Worm (Caenorhabditis elegans): Measurements from ENCODE around the gene hsp-12.3.
A peak's percentile ranks its signal among the peaks of the same experiment; 100 is the strongest.

hsp-12.3 gene

DNA sequence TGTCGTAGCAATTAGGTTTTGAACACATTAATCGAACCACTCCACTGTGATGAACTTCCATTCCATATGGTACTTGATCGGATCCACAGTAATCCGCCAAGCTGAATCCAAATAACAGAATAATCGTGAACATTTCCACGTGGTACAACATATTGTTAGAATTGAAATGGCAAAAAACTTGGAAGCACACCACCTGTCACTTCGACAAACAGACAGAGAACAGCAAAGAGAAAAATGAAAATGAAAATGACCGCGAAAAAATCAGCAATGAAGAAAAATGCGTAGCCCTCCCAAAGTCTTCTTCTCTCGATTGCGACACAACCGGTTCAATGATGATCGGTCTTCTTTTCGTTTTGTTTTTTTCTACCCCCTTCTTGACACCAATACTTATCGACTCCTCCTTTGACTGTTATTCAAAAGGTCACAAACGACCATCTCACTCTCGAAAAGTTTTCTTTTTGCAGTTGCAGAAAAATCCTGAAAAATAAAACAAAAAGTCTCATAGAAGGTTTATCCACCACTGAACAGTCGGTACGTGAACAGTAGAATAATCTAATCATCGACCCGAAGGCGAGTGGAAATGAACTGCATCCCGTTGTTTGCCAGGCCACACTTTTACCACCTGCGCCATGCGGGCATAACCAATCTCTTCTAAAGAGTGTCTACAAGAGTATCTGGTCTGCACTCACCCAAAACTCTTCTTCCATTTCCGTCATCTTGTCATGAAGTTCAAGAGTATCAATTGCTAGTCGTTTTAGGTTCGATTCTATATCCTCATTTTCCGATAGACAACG is 32.0 kb upstream of the hsp-12.3 start, which contains the start of gene wrt-3 (continued):
- TF ChIP-seq lin-13 (GFP tag; optimal IDR thresholded peaks at IDR 0.05) (no peak), mab-5 (tag; optimal IDR thresholded peaks at IDR 0.05) (peak; percentile 13), ceh-82 (tag; optimal IDR thresholded peaks at IDR 0.05) (no peak), nhr-23 (tag; optimal IDR thresholded peaks at IDR 0.05) (no peak)

DNA sequence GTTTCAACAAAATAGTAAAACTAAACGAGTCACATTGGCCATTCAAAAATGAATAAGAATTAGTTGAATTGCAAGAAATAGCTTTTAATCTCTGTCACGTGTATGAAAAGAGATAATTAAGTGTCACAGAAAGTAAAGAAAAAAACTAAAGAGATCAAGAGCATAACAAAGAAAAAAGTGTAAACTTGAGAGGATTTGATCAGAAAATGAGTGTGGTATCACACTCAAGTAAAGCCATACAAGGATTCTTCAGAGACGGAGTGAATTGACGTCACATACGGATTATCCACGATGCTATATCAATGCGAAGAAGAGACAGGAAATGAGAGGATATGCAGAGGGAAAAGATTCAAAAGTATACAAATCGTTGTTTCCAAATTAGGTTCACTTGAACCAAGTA is 24.0 kb upstream of the hsp-12.3 start:
- TF ChIP-seq aly-2 (tag; optimal IDR thresholded peaks at IDR 0.05) = no peak
- peak; percentile 7 for TF ChIP-seq sma-9 (GFP tag; optimal IDR thresholded peaks at IDR 0.05)
- no peak for TF ChIP-seq sma-9 (tag; optimal IDR thresholded peaks at IDR 0.05)

DNA sequence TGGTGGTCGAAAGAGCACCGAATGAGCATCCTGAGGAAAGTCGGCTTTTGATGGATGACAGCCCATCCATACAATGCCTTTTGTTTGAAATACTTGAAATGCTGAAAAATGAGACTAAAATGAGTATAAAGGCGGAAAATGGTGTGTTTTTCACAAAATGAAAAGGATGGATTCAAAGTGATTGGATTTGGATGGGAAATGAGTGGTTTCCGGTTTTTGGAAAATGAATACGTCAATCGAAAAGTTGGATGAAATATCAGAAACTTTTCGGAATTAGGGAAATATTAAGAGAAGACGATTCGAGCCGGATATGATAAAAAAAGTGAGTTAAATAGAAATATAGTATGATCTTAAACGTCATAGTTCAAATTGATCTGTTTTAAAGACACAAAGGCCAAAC is 22.1 kb upstream of the hsp-12.3 start, which contains the start of gene F38E11.6:
Gene F38E11.6, minus strand, starts transcription at position 101 of the 400 bp plus-strand sequence.
- TF ChIP-seq gmeb-1 (tag; optimal IDR thresholded peaks at IDR 0.05) = no peak
- TF ChIP-seq lin-39 (tag; optimal IDR thresholded peaks at IDR 0.05) = no peak
- TF ChIP-seq lsy-2 (tag; optimal IDR thresholded peaks at IDR 0.05) = no peak
- TF ChIP-seq sma-3 (GFP tag; optimal IDR thresholded peaks at IDR 0.05) = no peak
- no peak for TF ChIP-seq lin-11 (tag; optimal IDR thresholded peaks at IDR 0.05)
- TF ChIP-seq mbf-1 (tag; optimal IDR thresholded peaks at IDR 0.05) = no peak
- no peak for TF ChIP-seq ztf-4 (tag; optimal IDR thresholded peaks at IDR 0.05)
- no peak for TF ChIP-seq ztf-11 (tag; optimal IDR thresholded peaks at IDR 0.05)
- TF ChIP-seq crh-2 (tag; optimal IDR thresholded peaks at IDR 0.05) = no peak

DNA sequence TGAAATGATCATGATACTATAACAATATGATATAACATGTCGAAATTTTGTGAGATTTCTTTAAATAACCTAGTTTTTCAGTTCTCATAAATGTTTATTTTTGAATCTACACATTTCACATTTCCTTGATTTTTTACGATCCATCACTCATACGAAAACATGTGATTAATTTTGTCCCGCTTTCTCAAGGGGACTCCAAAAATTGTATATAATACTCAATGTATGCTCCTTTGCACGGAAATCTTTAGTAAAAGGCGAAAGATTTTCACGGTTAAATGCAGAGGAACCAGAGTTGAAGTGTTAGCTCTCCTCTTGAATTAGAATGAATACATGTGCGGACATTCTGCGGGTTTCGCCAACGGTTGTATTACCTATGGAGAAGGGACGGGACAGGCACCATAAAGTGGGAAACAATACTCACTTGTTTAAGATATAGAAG is 19.1 kb upstream of the hsp-12.3 start:
- TF ChIP-seq gmeb-1 (tag; optimal IDR thresholded peaks at IDR 0.05) (no peak), zag-1 (tag; optimal IDR thresholded peaks at IDR 0.05) (no peak), R02D3.7 (tag; optimal IDR thresholded peaks at IDR 0.05) (no peak), nhr-11 (tag; optimal IDR thresholded peaks at IDR 0.05) (no peak), elt-3 (tag; optimal IDR thresholded peaks at IDR 0.05) (no peak), ama-1 (optimal IDR thresholded peaks at IDR 0.05) (peak; percentile 20), ztf-4 (tag; optimal IDR thresholded peaks at IDR 0.05) (no peak), nhr-12 (tag; optimal IDR thresholded peaks at IDR 0.05) (no peak), skn-1 (tag; optimal IDR thresholded peaks at IDR 0.05) (no peak), ZK546.5 (tag; optimal IDR thresholded peaks at IDR 0.05) (no peak), elt-1 (tag; optimal IDR thresholded peaks at IDR 0.05) (no peak), snpc-4 (tag; optimal IDR thresholded peaks at IDR 0.05) (peak; percentile 78), aly-2 (tag; optimal IDR thresholded peaks at IDR 0.05) (no peak), nhr-10 (tag; optimal IDR thresholded peaks at IDR 0.05) (no peak), nhr-23 (tag; optimal IDR thresholded peaks at IDR 0.05) (no peak), lin-13 (GFP tag; optimal IDR thresholded peaks at IDR 0.05) (no peak), ceh-82 (tag; optimal IDR thresholded peaks at IDR 0.05) (no peak), ztf-11 (tag; optimal IDR thresholded peaks at IDR 0.05) (no peak)

DNA sequence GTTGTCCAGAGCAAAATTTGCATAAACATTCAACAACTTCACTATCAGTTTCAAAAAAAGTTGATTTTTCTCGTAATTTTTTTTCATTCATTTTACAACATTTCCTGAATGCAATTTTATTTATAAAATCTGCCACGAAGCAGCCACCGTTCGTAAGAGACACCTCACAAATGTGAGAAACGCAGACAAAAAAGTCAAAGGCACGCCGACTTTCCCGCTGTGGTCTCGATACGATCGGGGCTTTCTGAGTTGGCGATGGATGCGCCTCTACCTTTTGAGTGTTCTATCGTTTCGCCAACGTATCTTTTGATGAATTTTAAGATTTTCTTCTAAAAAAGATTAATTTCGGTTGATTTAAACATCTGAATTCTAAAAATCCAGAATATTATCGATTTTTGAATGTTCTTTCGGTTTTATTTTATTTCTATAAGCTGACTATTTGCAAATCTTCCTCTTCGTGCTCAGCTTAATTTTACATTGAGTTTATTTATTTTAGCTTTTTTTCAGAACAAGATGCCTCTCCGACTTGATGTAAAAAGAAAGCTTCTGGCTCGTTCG is 14.0 kb upstream of the hsp-12.3 start, which contains the start of gene copb-2:
Gene copb-2, plus strand, starts transcription at position 508 of the 558 bp plus-strand sequence.
- TF ChIP-seq crh-2 (tag; optimal IDR thresholded peaks at IDR 0.05) = peak; percentile 93
- peak; percentile 79 for TF ChIP-seq C34F6.9 (tag; optimal IDR thresholded peaks at IDR 0.05)
- no peak for TF ChIP-seq nhr-77 (tag; optimal IDR thresholded peaks at IDR 0.05)
- TF ChIP-seq nhr-11 (tag; optimal IDR thresholded peaks at IDR 0.05) = no peak
- peak; percentile 68 for TF ChIP-seq lin-13 (GFP tag; optimal IDR thresholded peaks at IDR 0.05)
- no peak for TF ChIP-seq nhr-10 (tag; optimal IDR thresholded peaks at IDR 0.05)
- peak; percentile 71 for TF ChIP-seq gmeb-1 (tag; optimal IDR thresholded peaks at IDR 0.05)
- TF ChIP-seq peb-1 (tag; optimal IDR thresholded peaks at IDR 0.05) = no peak
- TF ChIP-seq ama-1 (optimal IDR thresholded peaks at IDR 0.05) = peak; percentile 12
- no peak for TF ChIP-seq mdl-1 (tag; optimal IDR thresholded peaks at IDR 0.05)
- peak; percentile 4 for TF ChIP-seq sem-4 (tag; optimal IDR thresholded peaks at IDR 0.05)
- no peak for TF ChIP-seq ZK546.5 (tag; optimal IDR thresholded peaks at IDR 0.05)
- TF ChIP-seq elt-1 (tag; optimal IDR thresholded peaks at IDR 0.05) = no peak
- TF ChIP-seq mbf-1 (tag; optimal IDR thresholded peaks at IDR 0.05) = no peak
- no peak for TF ChIP-seq ceh-82 (tag; optimal IDR thresholded peaks at IDR 0.05)
- TF ChIP-seq ceh-16 (tag; optimal IDR thresholded peaks at IDR 0.05) = no peak
- TF ChIP-seq elt-3 (tag; optimal IDR thresholded peaks at IDR 0.05) = no peak
- TF ChIP-seq sma-3 (GFP tag; optimal IDR thresholded peaks at IDR 0.05) = peak; percentile 20
- TF ChIP-seq Y55F3AM.14 (GFP tag; optimal IDR thresholded peaks at IDR 0.05) = no peak
- peak; percentile 55 for TF ChIP-seq lin-11 (tag; optimal IDR thresholded peaks at IDR 0.05)
- no peak for TF ChIP-seq nhr-237 (tag; optimal IDR thresholded peaks at IDR 0.05)
- peak; percentile 36 for TF ChIP-seq sma-9 (GFP tag; optimal IDR thresholded peaks at IDR 0.05)
- no peak for TF ChIP-seq sma-9 (tag; optimal IDR thresholded peaks at IDR 0.05)
- TF ChIP-seq alr-1 (tag; optimal IDR thresholded peaks at IDR 0.05) = no peak
- TF ChIP-seq ztf-1 (GFP tag; conservative IDR thresholded peaks at IDR 0.05) = no peak
- TF ChIP-seq nhr-129 (tag; optimal IDR thresholded peaks at IDR 0.05) = peak; percentile 28
- TF ChIP-seq mab-5 (tag; optimal IDR thresholded peaks at IDR 0.05) = no peak
- TF ChIP-seq unc-62 (GFP tag; optimal IDR thresholded peaks at IDR 0.05) = no peak
- peak; percentile 36 for TF ChIP-seq nhr-25 (tag; optimal IDR thresholded peaks at IDR 0.05)
- no peak for TF ChIP-seq ztf-11 (tag; optimal IDR thresholded peaks at IDR 0.05)
- TF ChIP-seq nhr-6 (tag; optimal IDR thresholded peaks at IDR 0.05) = no peak
- no peak for TF ChIP-seq nhr-12 (tag; optimal IDR thresholded peaks at IDR 0.05)
- no peak for TF ChIP-seq R02D3.7 (tag; optimal IDR thresholded peaks at IDR 0.05)
- TF ChIP-seq fos-1 (tag; optimal IDR thresholded peaks at IDR 0.05) = peak; percentile 20
